Fruit fly (Drosophila melanogaster): ENCODE results near the gene dpr19.
A peak's percentile ranks its signal among the peaks of the same experiment; 100 is the strongest.

The dpr19 gene

dm6 chr2L:10426534-10427048, 50.6 kb downstream of the dpr19 start, which contains the start of the genes SmB and KdelR (continued):
- TF ChIP-seq CG7745 (tag; optimal IDR thresholded peaks at IDR 0.05) (no peak), CG10431 (GFP tag; optimal IDR thresholded peaks at IDR 0.05) (peak; percentile 20), pum (GFP tag; optimal IDR thresholded peaks at IDR 0.05) (peak; percentile 10), lola (GFP tag; optimal IDR thresholded peaks at IDR 0.05) (peak in 1 of 3 experiments; percentile 19), hbn (GFP tag; IDR thresholded peaks at IDR 0.05; ENCODE audit: partially characterized antibody) (peak; percentile 71), ato (GFP tag; IDR thresholded peaks at IDR 0.05; ENCODE audit: partially characterized antibody) (peak; percentile 68), CG3995 (GFP tag; optimal IDR thresholded peaks at IDR 0.05) (peak; percentile 21), gfzf (GFP tag; optimal IDR thresholded peaks at IDR 0.05) (peak; percentile 61), CG7987 (GFP tag; optimal IDR thresholded peaks at IDR 0.05) (no peak), HLH4C (GFP tag; IDR thresholded peaks at IDR 0.05; ENCODE audit: partially characterized antibody) (peak; percentile 96), BEAF-32 (GFP tag; optimal IDR thresholded peaks at IDR 0.05) (peak; percentile 69), CG9932 (GFP tag; IDR thresholded peaks at IDR 0.05) (peak; percentile 28; the same call in 1 of the 2 replicates), lbe (GFP tag; optimal IDR thresholded peaks at IDR 0.05) (peak; percentile 67), CG12659 (GFP tag; optimal IDR thresholded peaks at IDR 0.05) (peak; percentile 82), Sin3A (optimal IDR thresholded peaks at IDR 0.05) (peak; percentile 44), Dll (GFP tag; IDR thresholded peaks at IDR 0.05; ENCODE audit: partially characterized antibody) (peak; percentile 91), kay (GFP tag; optimal IDR thresholded peaks at IDR 0.05) (peak; percentile 90), exex (tag; optimal IDR thresholded peaks at IDR 0.05) (peak; percentile 19), BtbVII (GFP tag; optimal IDR thresholded peaks at IDR 0.05) (peak; percentile 11), vnd (GFP tag; IDR thresholded peaks at IDR 0.05; ENCODE audit: partially characterized antibody) (peak; percentile 89; the same call in 2 of the 3 replicates), slbo (GFP tag; IDR thresholded peaks at IDR 0.05) (peak; percentile 26; the same call in 1 of the 2 replicates), CG15514 (GFP tag; optimal IDR thresholded peaks at IDR 0.05) (peak; percentile 66), Max (GFP tag; optimal IDR thresholded peaks at IDR 0.05) (peak; percentile 64), CG9727 (GFP tag; optimal IDR thresholded peaks at IDR 0.05) (peak; percentile 42)

DNA sequence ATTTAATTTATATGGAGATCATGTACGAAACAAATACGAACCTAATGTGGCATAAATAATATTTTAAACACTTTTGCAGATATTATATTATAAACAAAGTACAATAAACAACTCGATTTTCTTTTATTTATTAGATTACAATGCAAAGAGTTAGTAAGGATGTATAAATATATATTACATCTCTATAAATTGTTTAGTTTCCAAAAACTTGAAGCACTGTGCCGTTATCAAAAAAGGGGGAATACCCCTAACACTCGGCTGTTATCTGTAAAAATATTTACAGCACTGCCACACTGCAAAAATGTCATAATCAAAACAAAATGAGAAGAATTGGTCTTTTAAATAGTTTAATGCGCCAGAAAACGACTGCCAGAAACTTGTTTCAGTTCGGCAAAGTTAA, 52.6 kb downstream of the dpr19 start, which contains the start of gene CG5188:
TSS of gene CG5188 (plus strand) at position 302 of the 400 bp plus-strand sequence.
- TF ChIP-seq Ada2b (GFP tag; IDR thresholded peaks at IDR 0.05) = peak; percentile 62
- peak; percentile 57 for TF ChIP-seq Xbp1 (GFP tag; optimal IDR thresholded peaks at IDR 0.05)
- no peak for TF ChIP-seq seq (GFP tag; IDR thresholded peaks at IDR 0.05)
- peak; percentile 60 for TF ChIP-seq CG7556 (GFP tag; optimal IDR thresholded peaks at IDR 0.05)
- no peak for TF ChIP-seq CG4854 (GFP tag; optimal IDR thresholded peaks at IDR 0.05)
- TF ChIP-seq CG9437 (GFP tag; optimal IDR thresholded peaks at IDR 0.05) = peak; percentile 25
- TF ChIP-seq salm (tag; optimal IDR thresholded peaks at IDR 0.05) = peak; percentile 7
- TF ChIP-seq CG1647 (GFP tag; optimal IDR thresholded peaks at IDR 0.05) = peak; percentile 21
- TF ChIP-seq bcd (GFP tag; optimal IDR thresholded peaks at IDR 0.05) = no peak
- no peak for TF ChIP-seq bbx (GFP tag; IDR thresholded peaks at IDR 0.05; ENCODE audit: partially characterized antibody)
- no peak for TF ChIP-seq CG12744 (GFP tag; optimal IDR thresholded peaks at IDR 0.05)
- TF ChIP-seq CG34422 (GFP tag; IDR thresholded peaks at IDR 0.05) = peak; percentile 63; the same call in 2 of the 3 replicates
- peak; percentile 37 for TF ChIP-seq CG12155 (GFP tag; optimal IDR thresholded peaks at IDR 0.05)
- TF ChIP-seq ewg (GFP tag; optimal IDR thresholded peaks at IDR 0.05) = no peak
- TF ChIP-seq luna (GFP tag; optimal IDR thresholded peaks at IDR 0.05) = no peak
- no peak for TF ChIP-seq her (GFP tag; optimal IDR thresholded peaks at IDR 0.05)
- TF ChIP-seq CG9215 (GFP tag; IDR thresholded peaks at IDR 0.05) = no peak
- TF ChIP-seq Hmx (GFP tag; optimal IDR thresholded peaks at IDR 0.05) = no peak
- TF ChIP-seq chn (GFP tag; optimal IDR thresholded peaks at IDR 0.05) = peak; percentile 17
- TF ChIP-seq vvl (GFP tag; IDR thresholded peaks at IDR 0.05) = peak; percentile 79
- TF ChIP-seq CG10979 (tag; optimal IDR thresholded peaks at IDR 0.05) = peak; percentile 52
- TF ChIP-seq Fer3 (tag; optimal IDR thresholded peaks at IDR 0.05) = peak; percentile 53
- TF ChIP-seq dan (GFP tag; IDR thresholded peaks at IDR 0.05) = no peak
- TF ChIP-seq CG7987 (GFP tag; optimal IDR thresholded peaks at IDR 0.05) = no peak
- TF ChIP-seq CG42726 (GFP tag; IDR thresholded peaks at IDR 0.05; ENCODE audit: partially characterized antibody) = no peak
- peak; percentile 10 for TF ChIP-seq Six4 (GFP tag; optimal IDR thresholded peaks at IDR 0.05)
- TF ChIP-seq zen (tag; optimal IDR thresholded peaks at IDR 0.05) = peak; percentile 20
